Worm (Caenorhabditis elegans) whole organism, L4 larva: ENCODE data around the gene T05A7.1.

Source experiments
- D1046.2 ChIP-seq: fragments of 200-800 bp; sonication (Bioruptor generic); IDR thresholded peaks from 2 replicates; pipeline ENCODE4 v1.3.6; 2022; ENCODE audit warnings: missing genetic modification characterization, missing compliant biosample characterization
- F49E8.2 ChIP-seq: sonication (generic microtip); optimal IDR thresholded peaks from 2 replicates; lab custom pipeline; 2016; ENCODE audit warnings: missing compliant biosample characterization, mild to moderate bottlenecking, missing genetic modification characterization, borderline replicate concordance
- R02D3.7 ChIP-seq: fragments of 150-350 bp; sonication (generic microtip); optimal IDR thresholded peaks from 3 replicates; lab custom pipeline; 2014; ENCODE audit warnings: missing biosample characterization, missing genetic modification characterization
- T20F7.1 ChIP-seq: fragments of 200-800 bp; sonication (Bioruptor generic); optimal IDR thresholded peaks from 2 replicates; lab custom pipeline; 2018; ENCODE audit warnings: mild to moderate bottlenecking, missing genetic modification characterization, missing compliant biosample characterization
- Y105C5A.15 ChIP-seq: fragments of 200-800 bp; sonication (Bioruptor generic); IDR thresholded peaks from 2 replicates; pipeline ENCODE4 v1.3.6; 2022; ENCODE audit warnings: missing genetic modification characterization, missing compliant biosample characterization
- Y75B8A.6 ChIP-seq: fragments of 200-800 bp; sonication (Bioruptor generic); IDR thresholded peaks from 2 replicates; pipeline ENCODE4 v1.3.6; 2022; ENCODE audit warnings: missing genetic modification reagents, missing genetic modification characterization, missing compliant biosample characterization
- ZK337.2 ChIP-seq: fragments of 200-800 bp; sonication (Bioruptor generic); IDR thresholded peaks from 2 replicates; pipeline ENCODE4 v1.3.6; 2022; ENCODE audit warnings: missing genetic modification reagents, missing genetic modification characterization, missing compliant biosample characterization
- ZK546.5 ChIP-seq, 2 experiments: sonication (generic microtip); optimal IDR thresholded peaks; 2 replicates each; lab custom pipeline; 2017; ENCODE audit warnings: missing biosample characterization in 2 of 2, missing genetic modification characterization in 2 of 2
- ama-1 ChIP-seq: fragments of 150-350 bp; optimal IDR thresholded peaks from 2 replicates; lab custom pipeline; 2014; ENCODE audit warnings: inconsistent platforms, mixed read lengths
- arid-1 ChIP-seq: fragments of 200-800 bp; sonication (Bioruptor generic); conservative IDR thresholded peaks from 2 replicates; pipeline ENCODE4 v1.3.6; 2022; ENCODE audit warnings: missing genetic modification reagents, missing genetic modification characterization, missing compliant biosample characterization
- ceh-20 ChIP-seq: fragments of 200-800 bp; sonication (Bioruptor generic); IDR thresholded peaks from 2 replicates; pipeline ENCODE4 v1.3.6; 2022; ENCODE audit warnings: missing genetic modification reagents, missing genetic modification characterization, missing compliant biosample characterization
- ceh-28 ChIP-seq: fragments of 150-350 bp; optimal IDR thresholded peaks from 2 replicates; lab custom pipeline; 2014; ENCODE audit warnings: missing biosample characterization, missing genetic modification reagents, missing genetic modification characterization
- ceh-44 ChIP-seq: fragments of 200-800 bp; sonication (Bioruptor generic); IDR thresholded peaks from 2 replicates; pipeline ENCODE4 v1.3.6; 2022; ENCODE audit warnings: missing genetic modification reagents, missing genetic modification characterization, missing compliant biosample characterization
- ceh-62 ChIP-seq: sonication (generic microtip); optimal IDR thresholded peaks from 2 replicates; lab custom pipeline; 2017; ENCODE audit warnings: missing biosample characterization, missing genetic modification characterization
- ceh-82 ChIP-seq: sonication (generic microtip); optimal IDR thresholded peaks from 2 replicates; lab custom pipeline; 2017; ENCODE audit warnings: missing biosample characterization, missing genetic modification characterization
- daf-12 ChIP-seq: fragments of 150-350 bp; optimal IDR thresholded peaks from 2 replicates; lab custom pipeline; 2014; ENCODE audit warnings: missing biosample characterization, missing genetic modification reagents, missing genetic modification characterization
- daf-16 ChIP-seq, 3 experiments: sonication (generic microtip); optimal IDR thresholded peaks; 2 replicates each; lab custom pipeline; 2016 to 2017; ENCODE audit warnings: missing genetic modification characterization in 3 of 3, missing genetic modification reagents in 3 of 3, mild to moderate bottlenecking in 2 of 3, missing compliant biosample characterization in 2 of 3, missing biosample characterization in 1 of 3, moderate library complexity in 1 of 3
- daf-19 ChIP-seq: fragments of 200-800 bp; sonication (Bioruptor generic); conservative IDR thresholded peaks from 2 replicates; pipeline ENCODE4 v1.3.6; 2022; ENCODE audit warnings: missing genetic modification characterization, missing compliant biosample characterization
- daf-8 ChIP-seq: fragments of 200-800 bp; sonication (Bioruptor generic); IDR thresholded peaks from 2 replicates; pipeline ENCODE4 v1.3.6; 2022; ENCODE audit warnings: missing genetic modification characterization, missing compliant biosample characterization
- dmd-6 ChIP-seq: fragments of 200-800 bp; sonication (Bioruptor generic); IDR thresholded peaks from 2 replicates; pipeline ENCODE4 v1.3.6; 2022; ENCODE audit warnings: missing genetic modification reagents, missing genetic modification characterization, missing compliant biosample characterization
- dpl-1 ChIP-seq: fragments of 150-350 bp; optimal IDR thresholded peaks from 2 replicates; lab custom pipeline; 2014; ENCODE audit warnings: missing biosample characterization, missing genetic modification reagents, missing genetic modification characterization
- dve-1 ChIP-seq: sonication (generic microtip); optimal IDR thresholded peaks from 2 replicates; lab custom pipeline; 2017; ENCODE audit warnings: antibody characterized with exemption, mild to moderate bottlenecking, missing genetic modification characterization, missing compliant biosample characterization; ENCODE audit not compliant: insufficient read depth
- egl-43 ChIP-seq: fragments of 200-800 bp; sonication (Bioruptor generic); IDR thresholded peaks from 2 replicates; pipeline ENCODE4 v1.3.6; 2022; ENCODE audit warnings: missing genetic modification reagents, missing genetic modification characterization, missing compliant biosample characterization
- fos-1 ChIP-seq: fragments of 150-350 bp; optimal IDR thresholded peaks from 2 replicates; lab custom pipeline; 2014; ENCODE audit warnings: missing biosample characterization, missing genetic modification characterization
- hlh-11 ChIP-seq: fragments of 200-800 bp; sonication (Bioruptor generic); optimal IDR thresholded peaks from 2 replicates; lab custom pipeline; 2018; ENCODE audit warnings: mild to moderate bottlenecking, missing genetic modification characterization, missing compliant biosample characterization
- hlh-30 ChIP-seq: sonication (generic microtip); optimal IDR thresholded peaks from 2 replicates; lab custom pipeline; 2017; ENCODE audit warnings: antibody characterized with exemption, mild to moderate bottlenecking, missing genetic modification characterization, missing compliant biosample characterization; ENCODE audit not compliant: insufficient read depth
- lin-1 ChIP-seq: fragments of 200-800 bp; sonication (Bioruptor generic); IDR thresholded peaks from 2 replicates; pipeline ENCODE4 v1.3.6; 2022; ENCODE audit warnings: missing genetic modification reagents, missing genetic modification characterization, missing compliant biosample characterization
- lin-29 ChIP-seq: fragments of 200-800 bp; sonication (Bioruptor generic); IDR thresholded peaks from 2 replicates; pipeline ENCODE4 v1.3.6; 2022; ENCODE audit warnings: missing genetic modification reagents, missing genetic modification characterization, missing compliant biosample characterization
- lin-38 ChIP-seq: fragments of 200-800 bp; sonication (Bioruptor generic); IDR thresholded peaks from 2 replicates; pipeline ENCODE4 v1.3.6; 2022; ENCODE audit warnings: missing genetic modification reagents, missing genetic modification characterization, missing compliant biosample characterization
- lin-39 ChIP-seq: fragments of 150-350 bp; optimal IDR thresholded peaks from 2 replicates; lab custom pipeline; 2014; ENCODE audit warnings: missing biosample characterization, missing genetic modification reagents, missing genetic modification characterization
- mdl-1 ChIP-seq, 2 experiments: fragments of 150-350 bp in 1 of 2; sonication (generic microtip) in 1 of 2; optimal IDR thresholded peaks; 2 replicates each; lab custom pipeline; 2014 to 2017; ENCODE audit warnings: missing biosample characterization in 2 of 2, missing genetic modification characterization in 2 of 2
- mes-2 ChIP-seq: sonication (generic microtip); optimal IDR thresholded peaks from 2 replicates; lab custom pipeline; 2016; ENCODE audit warnings: missing genotype, mild to moderate bottlenecking, missing genetic modification characterization, missing compliant biosample characterization; ENCODE audit not compliant: poor library complexity, severe bottlenecking
- mxl-3 ChIP-seq: fragments of 200-800 bp; sonication (Bioruptor generic); optimal IDR thresholded peaks from 2 replicates; lab custom pipeline; 2018; ENCODE audit warnings: mild to moderate bottlenecking, missing genetic modification characterization, missing compliant biosample characterization
- nhr-28 ChIP-seq: fragments of 150-350 bp; optimal IDR thresholded peaks from 2 replicates; lab custom pipeline; 2014; ENCODE audit warnings: missing biosample characterization, missing genetic modification characterization
- nhr-41 ChIP-seq: fragments of 200-800 bp; sonication (Bioruptor generic); IDR thresholded peaks from 2 replicates; pipeline ENCODE4 v1.3.6; 2022; ENCODE audit warnings: missing genetic modification reagents, missing genetic modification characterization, missing compliant biosample characterization
- nhr-6 ChIP-seq: fragments of 150-350 bp; optimal IDR thresholded peaks from 2 replicates; lab custom pipeline; 2014; ENCODE audit warnings: missing biosample characterization, missing genetic modification characterization
- nhr-77 ChIP-seq: fragments of 150-350 bp; optimal IDR thresholded peaks from 2 replicates; lab custom pipeline; 2014; ENCODE audit warnings: missing biosample characterization, missing genetic modification characterization
- pha-4 ChIP-seq, 2 experiments: fragments of 150-350 bp in 1 of 2; fragments of 200-800 bp in 1 of 2; sonication (Bioruptor generic) in 1 of 2; IDR thresholded peaks in 1 of 2; optimal IDR thresholded peaks in 1 of 2; 2 replicates each; pipeline versions ENCODE4 v1.3.6 to Lab custom; 2014 to 2022; ENCODE audit warnings: missing genetic modification characterization in 2 of 2, missing genetic modification reagents in 2 of 2, missing biosample characterization in 1 of 2, missing compliant biosample characterization in 1 of 2
- pqm-1 ChIP-seq: sonication (generic microtip); optimal IDR thresholded peaks from 2 replicates; lab custom pipeline; 2017; ENCODE audit warnings: missing biosample characterization, missing genetic modification characterization
- saeg-2 ChIP-seq: fragments of 200-800 bp; sonication (Bioruptor generic); IDR thresholded peaks from 2 replicates; pipeline ENCODE4 v1.3.6; 2022; ENCODE audit warnings: missing genetic modification reagents, missing genetic modification characterization, missing compliant biosample characterization
- sdz-12 ChIP-seq: fragments of 200-800 bp; sonication (Bioruptor generic); optimal IDR thresholded peaks from 2 replicates; lab custom pipeline; 2018; ENCODE audit warnings: mild to moderate bottlenecking, missing genetic modification characterization, missing compliant biosample characterization
- set-16 ChIP-seq: fragments of 200-800 bp; sonication (Bioruptor generic); IDR thresholded peaks from 2 replicates; pipeline ENCODE4 v1.3.6; 2022; ENCODE audit warnings: missing genetic modification reagents, missing genetic modification characterization, missing compliant biosample characterization
- skn-1 ChIP-seq: fragments of 150-350 bp; optimal IDR thresholded peaks from 2 replicates; lab custom pipeline; 2014; ENCODE audit warnings: missing biosample characterization, missing genetic modification characterization
- spr-1 ChIP-seq: sonication (generic microtip); optimal IDR thresholded peaks from 2 replicates; lab custom pipeline; 2016; ENCODE audit warnings: mild to moderate bottlenecking, missing genetic modification characterization, missing compliant biosample characterization
- spr-3 ChIP-seq: fragments of 200-800 bp; sonication (Bioruptor generic); optimal IDR thresholded peaks from 2 replicates; lab custom pipeline; 2018; ENCODE audit warnings: mild to moderate bottlenecking, missing genetic modification characterization, missing compliant biosample characterization
- unc-62 ChIP-seq, 3 experiments: fragments of 150-350 bp in 1 of 3; sonication (generic microtip); optimal IDR thresholded peaks in 2 of 3; peaks in 1 of 3; 1 replicate in 1 of 3; 2 replicates in 2 of 3; lab custom pipeline; 2014 to 2017; ENCODE audit warnings: missing biosample characterization in 3 of 3, missing genetic modification characterization in 3 of 3, missing genetic modification reagents in 3 of 3, missing genotype in 1 of 3
- vab-7 ChIP-seq: fragments of 200-800 bp; sonication (Bioruptor generic); IDR thresholded peaks from 2 replicates; pipeline ENCODE4 v1.3.6; 2022; ENCODE audit warnings: missing genetic modification reagents, missing genetic modification characterization, missing compliant biosample characterization
- zag-1 ChIP-seq: fragments of 150-350 bp; optimal IDR thresholded peaks from 2 replicates; lab custom pipeline; 2014; ENCODE audit warnings: missing biosample characterization, missing genetic modification characterization
- zfp-3 ChIP-seq: fragments of 200-800 bp; sonication (Bioruptor generic); conservative IDR thresholded peaks from 2 replicates; pipeline ENCODE4 v1.3.6; 2022; ENCODE audit warnings: missing genetic modification reagents, missing genetic modification characterization, missing compliant biosample characterization

T05A7.1 gene

DNA sequence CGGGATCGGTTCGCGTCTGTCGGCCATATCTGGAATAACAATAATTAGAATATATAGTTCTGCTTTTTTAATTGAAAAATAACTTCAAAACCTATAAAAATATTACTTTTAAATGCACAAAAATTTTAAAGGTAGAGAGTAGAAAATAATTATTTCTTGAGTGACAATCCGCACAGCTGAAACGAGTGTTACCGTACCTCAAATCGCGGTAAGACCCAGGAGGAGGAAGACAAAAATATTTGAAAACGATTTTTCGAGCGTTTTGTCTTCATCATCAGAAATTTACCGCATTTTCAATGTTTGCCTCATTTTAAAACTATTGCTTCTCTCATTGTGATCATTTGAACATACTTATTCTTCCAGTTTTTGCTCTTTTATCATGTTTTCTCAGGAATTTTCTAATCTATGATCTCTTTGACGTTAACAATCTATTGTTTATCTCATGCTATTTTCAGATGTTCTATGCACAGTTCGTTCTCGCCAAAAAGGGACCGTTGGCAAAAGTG lies 20.3 kb downstream of the T05A7.1 start, which contains the start of the genes rpn-5 and scc-1 (continued):
- TF ChIP-seq dpl-1 (GFP tag; lab: Kevin White, UChicago) (peak; percentile 92), lin-39 (tag; lab: Kevin White, UChicago) (no peak), egl-43 (GFP tag; lab: Robert Waterston, UW) (no peak), mxl-3 (GFP tag; lab: Kevin White, UChicago) (no peak), hlh-11 (tag; lab: Kevin White, UChicago) (peak; percentile 50), dve-1 (tag; lab: Kevin White, UChicago) (peak; percentile 48), ceh-28 (no peak), unc-62 (GFP tag; optimal IDR thresholded peaks at IDR 0.05 in 1 of 2; lab: Kevin White, UChicago) (peak in 1 of 2 experiments; percentile 83), unc-62 (tag; optimal IDR thresholded peaks at IDR 0.05; lab: Kevin White, UChicago) (no peak), spr-3 (no peak), zfp-3 (no peak), Y105C5A.15 (GFP tag; lab: Robert Waterston, UW) (no peak), zag-1 (tag; lab: Kevin White, UChicago) (no peak), daf-8 (GFP tag; lab: Robert Waterston, UW) (no peak), lin-1 (no peak), nhr-41 (GFP tag; lab: Robert Waterston, UW) (no peak), ceh-20 (GFP tag; lab: Robert Waterston, UW) (no peak), D1046.2 (peak; percentile 98), lin-29 (GFP tag; lab: Robert Waterston, UW) (no peak), daf-16 (GFP tag; optimal IDR thresholded peaks at IDR 0.05; lab: Kevin White, UChicago) (no peak), daf-16 (tag; optimal IDR thresholded peaks at IDR 0.05; lab: Kevin White, UChicago) (peak; percentile 62), skn-1 (tag; lab: Kevin White, UChicago) (no peak), F49E8.2 (tag; lab: Kevin White, UChicago) (no peak), fos-1 (tag; lab: Kevin White, UChicago) (no peak), lin-38 (GFP tag; lab: Robert Waterston, UW) (peak; percentile 71), ama-1 (no peak), T20F7.1 (GFP tag; lab: Kevin White, UChicago) (no peak), nhr-28 (tag; lab: Kevin White, UChicago) (peak; percentile 31), nhr-6 (tag; lab: Kevin White, UChicago) (peak; percentile 53), pha-4 (GFP tag; IDR thresholded peaks at IDR 0.05; lab: Robert Waterston, UW) (no peak), pha-4 (tag; optimal IDR thresholded peaks at IDR 0.05; lab: Kevin White, UChicago) (no peak), arid-1 (GFP tag; lab: Robert Waterston, UW) (no peak), R02D3.7 (tag; lab: Kevin White, UChicago) (no peak), ZK337.2 (GFP tag; lab: Robert Waterston, UW) (no peak), daf-12 (tag; lab: Kevin White, UChicago) (no peak), mes-2 (tag; lab: Kevin White, UChicago) (peak; percentile 73), vab-7 (GFP tag; lab: Robert Waterston, UW) (no peak), ZK546.5 (tag; optimal IDR thresholded peaks at IDR 0.05; lab: Kevin White, UChicago) (peak in 1 of 2 experiments; percentile 36), spr-1 (tag; lab: Kevin White, UChicago) (no peak), daf-19 (GFP tag; lab: Robert Waterston, UW) (no peak), sdz-12 (GFP tag; lab: Kevin White, UChicago) (no peak), mdl-1 (tag; optimal IDR thresholded peaks at IDR 0.05; lab: Kevin White, UChicago) (no peak), nhr-77 (no peak), saeg-2 (no peak), ceh-62 (tag; lab: Kevin White, UChicago) (no peak), Y75B8A.6 (no peak), hlh-30 (tag; lab: Kevin White, UChicago) (peak; percentile 63), pqm-1 (tag; lab: Kevin White, UChicago) (no peak), ceh-82 (tag; lab: Kevin White, UChicago) (no peak), set-16 (GFP tag; lab: Robert Waterston, UW) (no peak), dmd-6 (GFP tag; lab: Robert Waterston, UW) (no peak), ceh-44 (no peak)
